Fruit fly (Drosophila melanogaster): Measurements from ENCODE around the gene tth.

tth gene

dm6 chrX:13604499-13604898 is 11.9 kb downstream of the tth start:
- TF ChIP-seq CG11762 (GFP tag; optimal IDR thresholded peaks at IDR 0.05; ENCODE audit: insufficient read depth): no peak
- TF ChIP-seq CG31627 (GFP tag; optimal IDR thresholded peaks at IDR 0.05): no peak
- TF ChIP-seq Met (GFP tag; optimal IDR thresholded peaks at IDR 0.05): no peak
- TF ChIP-seq svp (GFP tag): no peak
- TF ChIP-seq fd59A (GFP tag; optimal IDR thresholded peaks at IDR 0.05): no peak
- TF ChIP-seq OdsH (GFP tag; optimal IDR thresholded peaks at IDR 0.05): no peak
- no peak for TF ChIP-seq Ets21C (GFP tag; optimal IDR thresholded peaks at IDR 0.05)
- no peak for TF ChIP-seq cyc (GFP tag; optimal IDR thresholded peaks at IDR 0.05)
- TF ChIP-seq achi (GFP tag; optimal IDR thresholded peaks at IDR 0.05): no peak
- TF ChIP-seq net (GFP tag; optimal IDR thresholded peaks at IDR 0.05): no peak
- no peak for TF ChIP-seq Hr38 (GFP tag; optimal IDR thresholded peaks at IDR 0.05)
- no peak for TF ChIP-seq eg (GFP tag; IDR thresholded peaks at IDR 0.05)
- no peak for TF ChIP-seq esn (GFP tag; optimal IDR thresholded peaks at IDR 0.05)
- TF ChIP-seq pdm3 (GFP tag; optimal IDR thresholded peaks at IDR 0.05): no peak
- no peak for TF ChIP-seq CG34406 (GFP tag; optimal IDR thresholded peaks at IDR 0.05)
- TF ChIP-seq CG10669 (GFP tag; optimal IDR thresholded peaks at IDR 0.05): no peak
- no peak for TF ChIP-seq CG3032 (tag; optimal IDR thresholded peaks at IDR 0.05)
- TF ChIP-seq Hr4 (GFP tag; optimal IDR thresholded peaks at IDR 0.05): no peak

- TF ChIP-seq eg (GFP tag; IDR thresholded peaks at IDR 0.05) (0 out of 3 replicates have a peak, but pooled peaks have one; percentile 21), lz (GFP tag; optimal IDR thresholded peaks at IDR 0.05) (no peak)
These were observed 14.1 kb downstream of the tth start, which contains the start of gene up for dm6 chrX:13602071-13602858. Gene up (minus strand): TSS chrX:13602578.

dm6 chrX:13597753-13598152 is 18.6 kb downstream of the tth start:
- TF ChIP-seq Blimp-1 (GFP tag; optimal IDR thresholded peaks at IDR 0.05) (no peak), fkh (GFP tag; optimal IDR thresholded peaks at IDR 0.05) (no peak), CG8632 (GFP tag; optimal IDR thresholded peaks at IDR 0.05) (no peak), topi (GFP tag; optimal IDR thresholded peaks at IDR 0.05) (no peak), eg (GFP tag; IDR thresholded peaks at IDR 0.05) (no peak)

dm6 chrX:13593667-13594066 is 22.7 kb downstream of the tth start:
- no peak for TF ChIP-seq Ets96B (tag; optimal IDR thresholded peaks at IDR 0.05)
- TF ChIP-seq cyc (GFP tag; optimal IDR thresholded peaks at IDR 0.05): no peak
- no peak for TF ChIP-seq svp (GFP tag)

- no peak for TF ChIP-seq CG10631 (GFP tag; optimal IDR thresholded peaks at IDR 0.05)
- no peak for TF ChIP-seq fkh (GFP tag; optimal IDR thresholded peaks at IDR 0.05)
- no peak for TF ChIP-seq Eip75B (GFP tag; optimal IDR thresholded peaks at IDR 0.05)
- no peak for TF ChIP-seq Smox (GFP tag; optimal IDR thresholded peaks at IDR 0.05)
- no peak for TF ChIP-seq CG11762 (GFP tag; optimal IDR thresholded peaks at IDR 0.05; ENCODE audit: insufficient read depth)
- TF ChIP-seq svp (GFP tag): no peak
- TF ChIP-seq pdm3 (GFP tag; optimal IDR thresholded peaks at IDR 0.05): no peak
- no peak for TF ChIP-seq CG6163 (GFP tag; IDR thresholded peaks at IDR 0.05)
These were observed 29.5 kb downstream of the tth start for dm6 chrX:13586888-13587287.

- TF ChIP-seq achi (GFP tag; optimal IDR thresholded peaks at IDR 0.05) (no peak), CG8632 (GFP tag; optimal IDR thresholded peaks at IDR 0.05) (no peak), Ets21C (GFP tag; optimal IDR thresholded peaks at IDR 0.05) (no peak), CG6163 (GFP tag; IDR thresholded peaks at IDR 0.05) (no peak), CG16779 (tag; optimal IDR thresholded peaks at IDR 0.05) (no peak), Lpt (GFP tag; optimal IDR thresholded peaks at IDR 0.05) (no peak), CG3032 (tag; optimal IDR thresholded peaks at IDR 0.05) (no peak), CG34406 (GFP tag; optimal IDR thresholded peaks at IDR 0.05) (no peak), dsx (GFP tag; optimal IDR thresholded peaks at IDR 0.05; ENCODE audit: poor library complexity, severe bottlenecking) (no peak), acj6 (GFP tag; optimal IDR thresholded peaks at IDR 0.05) (no peak), pdm3 (GFP tag; optimal IDR thresholded peaks at IDR 0.05) (no peak), Hr39 (GFP tag; optimal IDR thresholded peaks at IDR 0.05) (no peak), Sox102F (GFP tag; optimal IDR thresholded peaks at IDR 0.05) (no peak), fd59A (GFP tag; optimal IDR thresholded peaks at IDR 0.05) (no peak), spab (GFP tag; optimal IDR thresholded peaks at IDR 0.05) (no peak), Smox (GFP tag; optimal IDR thresholded peaks at IDR 0.05) (no peak), CG9139 (GFP tag; optimal IDR thresholded peaks at IDR 0.05) (no peak), CG1621 (tag; optimal IDR thresholded peaks at IDR 0.05) (no peak)
These were observed 37.1 kb downstream of the tth start for dm6 chrX:13579322-13579721.

All from whole organism, prepupa.